Fruit fly (Drosophila melanogaster): ENCODE measurements around the gene Capr.

Gene Capr

DNA sequence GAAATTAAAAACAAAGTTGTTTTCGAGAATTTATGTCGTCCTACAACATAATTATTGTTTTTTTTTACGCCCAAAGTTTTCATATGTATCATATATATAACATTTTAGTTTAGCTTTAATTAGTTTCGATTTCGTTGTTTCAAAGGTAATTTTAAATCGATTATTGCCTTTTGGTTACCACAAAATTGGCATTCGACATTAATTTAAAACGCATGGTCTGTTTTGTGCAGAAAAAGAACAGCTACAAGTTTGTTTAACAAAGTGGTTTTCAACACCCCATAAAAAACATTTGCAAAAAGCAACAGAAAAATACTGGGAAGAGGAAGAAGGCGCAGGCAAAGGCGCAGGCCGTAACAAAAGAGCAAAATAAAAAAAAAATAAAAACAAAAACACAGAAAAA lies 34.6 kb downstream of the Capr start:
- TF ChIP-seq CTCF (optimal IDR thresholded peaks at IDR 0.05) = no peak
- TF ChIP-seq CG8478 (optimal IDR thresholded peaks at IDR 0.05) = no peak

dm6 chr3L:18638043-18638442 lies 35.1 kb downstream of the Capr start:
- TF ChIP-seq CTCF (optimal IDR thresholded peaks at IDR 0.05) (no peak), CG8478 (optimal IDR thresholded peaks at IDR 0.05) (no peak)

DNA sequence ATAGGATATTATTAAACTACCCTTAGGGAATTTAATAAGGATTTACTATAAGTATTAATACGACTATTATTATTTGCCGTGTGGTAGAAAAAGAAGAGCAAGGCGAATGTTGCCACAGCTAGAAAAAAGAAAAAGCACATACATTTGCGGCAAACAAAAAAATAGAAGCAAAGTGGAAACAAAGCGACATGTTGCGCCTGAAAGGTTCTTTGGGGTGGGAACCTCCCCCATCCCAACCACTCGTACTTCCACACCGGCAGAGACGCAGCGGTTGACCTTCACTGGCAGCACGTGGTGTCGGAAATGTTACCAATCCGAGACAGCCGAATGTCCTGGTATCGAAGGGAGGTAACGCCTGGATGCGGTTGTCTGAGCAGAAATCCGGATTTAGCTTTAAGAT lies 35.8 kb downstream of the Capr start:
- TF ChIP-seq CG8478 (optimal IDR thresholded peaks at IDR 0.05) (no peak), CTCF (optimal IDR thresholded peaks at IDR 0.05) (no peak)

DNA sequence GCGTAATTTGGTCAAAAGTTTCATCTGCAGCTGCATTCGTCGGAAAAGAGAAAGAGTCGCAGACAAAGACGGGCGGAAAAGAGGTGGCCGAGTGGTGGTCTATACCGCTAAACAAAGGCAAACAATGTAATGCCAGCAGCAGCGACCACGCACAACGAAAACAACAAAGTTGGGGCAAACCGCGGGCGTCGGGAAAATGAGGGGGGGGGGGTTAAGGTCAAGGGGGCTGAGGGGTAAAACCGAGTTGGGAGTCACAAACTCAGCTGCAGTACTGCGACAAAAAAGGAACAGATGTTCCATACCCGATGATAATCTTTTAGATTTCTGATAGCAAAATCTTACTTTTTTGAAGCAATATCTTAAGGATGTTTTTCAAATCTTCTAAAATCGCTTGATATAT lies 36.3 kb downstream of the Capr start:
- no peak for TF ChIP-seq CG8478 (optimal IDR thresholded peaks at IDR 0.05)
- no peak for TF ChIP-seq CTCF (optimal IDR thresholded peaks at IDR 0.05)

DNA sequence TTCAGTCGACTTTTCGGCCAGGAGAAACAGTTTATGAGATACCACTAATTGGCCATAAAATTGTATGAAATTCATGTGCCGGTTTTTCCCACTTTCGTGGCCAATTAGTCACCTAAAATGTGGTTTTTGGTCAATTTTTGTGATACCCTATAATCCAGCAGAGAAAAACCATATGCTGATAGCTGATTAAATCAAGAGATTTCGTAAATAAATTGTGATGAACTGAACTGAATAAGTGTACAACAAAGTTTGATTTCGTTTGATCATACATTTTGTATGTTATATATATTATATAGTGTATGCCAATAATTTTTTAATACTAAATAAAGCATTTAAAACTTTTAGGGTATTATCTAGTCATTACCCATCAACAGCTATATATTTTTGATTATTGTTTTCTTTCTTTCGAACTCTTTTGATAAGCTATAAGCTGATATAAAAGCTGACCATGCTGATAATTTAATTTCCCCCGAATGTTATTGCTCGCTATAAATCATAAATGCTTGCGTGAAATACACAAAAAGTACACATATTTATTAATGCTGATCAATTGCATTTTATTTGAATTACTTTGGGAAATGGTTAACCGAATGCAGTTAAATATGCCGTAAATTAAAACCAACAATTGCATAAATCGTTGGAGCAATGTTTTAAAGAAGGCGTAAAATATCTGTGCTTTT lies 38.2 kb downstream of the Capr start:
- TF ChIP-seq CG8478 (optimal IDR thresholded peaks at IDR 0.05) (no peak), CTCF (optimal IDR thresholded peaks at IDR 0.05) (no peak)

- no peak for TF ChIP-seq CG8478 (optimal IDR thresholded peaks at IDR 0.05)
- no peak for TF ChIP-seq CTCF (optimal IDR thresholded peaks at IDR 0.05)
These were observed 40.0 kb downstream of the Capr start for dm6 chr3L:18633084-18633483.

DNA sequence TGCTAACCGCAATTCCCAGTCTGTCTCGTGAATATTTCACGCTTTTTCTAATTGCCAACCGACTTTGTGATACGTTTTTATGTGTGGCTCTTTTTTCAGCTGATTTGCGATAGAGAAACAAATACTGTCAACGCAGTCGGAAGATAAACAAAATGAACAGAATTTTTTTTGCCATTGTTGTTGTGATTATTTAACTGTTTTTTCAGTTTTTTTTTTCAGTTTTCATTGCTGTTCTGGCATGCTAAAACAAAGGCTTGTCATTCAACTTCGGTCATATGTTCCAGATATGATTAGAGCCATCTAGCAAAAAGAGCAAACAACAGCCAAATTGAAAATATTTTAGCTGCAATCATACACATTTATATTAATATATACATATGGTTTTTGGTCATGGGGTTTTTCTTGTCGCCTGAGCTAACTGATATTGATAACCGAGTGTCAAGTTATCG lies 40.9 kb downstream of the Capr start:
- no peak for TF ChIP-seq CTCF (optimal IDR thresholded peaks at IDR 0.05)
- no peak for TF ChIP-seq CG8478 (optimal IDR thresholded peaks at IDR 0.05)

DNA sequence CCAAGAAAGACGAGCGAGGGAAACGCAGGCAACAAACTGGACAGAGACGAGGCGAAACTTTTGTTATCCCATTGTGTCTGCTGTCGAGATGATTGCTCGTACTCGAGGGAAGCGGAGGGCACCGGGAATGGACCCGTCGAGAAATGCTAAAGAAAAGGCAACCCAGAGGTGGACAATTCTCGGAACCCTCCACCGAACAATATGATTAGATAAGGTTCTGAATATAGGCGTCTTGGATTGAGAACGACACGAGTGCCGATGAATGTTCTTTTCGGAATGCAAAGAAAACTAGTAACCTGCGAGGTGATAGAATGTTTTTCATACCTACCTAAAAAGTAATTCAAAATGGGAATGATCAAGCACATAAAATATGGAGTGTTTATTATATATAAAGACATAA lies 43.2 kb downstream of the Capr start:
- no peak for TF ChIP-seq CTCF (optimal IDR thresholded peaks at IDR 0.05)
- no peak for TF ChIP-seq CG8478 (optimal IDR thresholded peaks at IDR 0.05)

dm6 chr3L:18628458-18628857 lies 44.7 kb downstream of the Capr start:
- TF ChIP-seq CTCF (optimal IDR thresholded peaks at IDR 0.05) (no peak), CG8478 (optimal IDR thresholded peaks at IDR 0.05) (no peak)

DNA sequence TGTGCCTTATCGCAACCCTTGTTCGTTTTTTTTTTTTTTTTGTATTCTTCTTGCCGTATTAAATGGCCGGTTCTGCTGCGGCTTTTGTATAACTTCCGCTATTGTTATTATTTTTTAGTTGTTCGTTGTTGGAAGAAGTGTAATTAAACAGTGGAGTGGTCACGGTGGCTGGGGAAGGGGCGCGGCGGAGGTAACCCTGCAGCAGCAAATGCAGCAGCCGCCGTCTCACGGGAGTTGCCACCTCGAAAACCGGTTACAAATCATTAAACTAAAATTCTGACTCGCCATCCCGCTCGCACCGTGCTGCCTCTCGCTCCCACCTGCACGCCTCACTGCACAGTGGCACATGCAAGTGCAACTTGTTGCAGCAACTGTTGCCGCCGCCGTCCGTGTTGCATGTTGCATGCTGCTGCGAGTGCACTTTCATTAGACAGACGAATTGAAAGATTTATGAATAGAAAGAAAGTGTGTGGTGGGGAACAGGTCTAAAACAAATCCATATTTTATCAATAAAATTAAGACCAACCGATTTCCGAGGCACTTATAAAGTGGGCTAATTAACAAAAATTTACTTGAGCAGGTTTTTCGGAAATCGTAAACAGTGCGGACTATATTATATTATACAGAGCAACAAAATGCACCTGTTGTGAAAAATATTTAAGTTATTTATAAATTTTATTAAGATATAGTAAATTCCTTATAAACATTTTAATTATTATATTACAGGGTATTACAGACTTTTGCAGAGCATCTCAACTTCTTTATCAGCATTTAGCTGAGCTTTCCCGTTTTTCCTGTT lies 45.3 kb downstream of the Capr start:
- TF ChIP-seq CG8478 (optimal IDR thresholded peaks at IDR 0.05) (no peak), CTCF (optimal IDR thresholded peaks at IDR 0.05) (no peak)

DNA sequence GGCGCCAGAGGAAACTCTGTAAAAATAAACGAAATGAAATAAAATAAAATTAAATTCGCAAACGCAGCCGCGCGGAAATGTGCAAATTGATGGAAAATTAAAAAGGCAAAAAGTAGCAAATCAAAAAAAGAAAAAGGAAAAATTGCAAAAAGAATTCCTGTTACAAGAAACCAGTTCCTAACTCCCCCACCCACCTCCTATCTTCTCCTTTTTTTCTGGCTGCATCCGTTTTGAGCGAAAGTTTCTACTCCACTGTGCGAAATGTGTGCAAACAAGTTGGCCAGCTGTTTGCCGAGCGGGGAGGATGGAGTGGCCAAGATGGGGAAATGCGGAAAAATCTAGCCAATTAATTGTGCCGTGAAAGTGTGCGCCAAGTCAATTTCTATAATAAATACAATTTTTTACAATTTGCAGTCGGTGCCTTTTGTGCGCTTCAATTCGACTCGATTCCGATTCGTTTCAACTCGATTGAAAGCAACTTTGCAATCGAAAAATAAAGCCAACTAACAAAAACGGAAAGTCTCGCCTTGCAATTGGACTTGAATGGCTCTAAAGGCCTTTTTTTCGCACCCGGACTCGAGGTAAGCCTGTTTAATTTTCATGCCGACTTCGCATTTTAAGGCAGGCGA lies 46.6 kb downstream of the Capr start:
- no peak for TF ChIP-seq CTCF (optimal IDR thresholded peaks at IDR 0.05)
- TF ChIP-seq CG8478 (optimal IDR thresholded peaks at IDR 0.05) = no peak

dm6 chr3L:18625786-18626185 lies 47.3 kb downstream of the Capr start, which contains the start of gene MYPT-75D:
MYPT-75D (plus strand) TSS chr3L:18625959.
- TF ChIP-seq CG8478 (optimal IDR thresholded peaks at IDR 0.05) (no peak), CTCF (optimal IDR thresholded peaks at IDR 0.05) (no peak)

DNA sequence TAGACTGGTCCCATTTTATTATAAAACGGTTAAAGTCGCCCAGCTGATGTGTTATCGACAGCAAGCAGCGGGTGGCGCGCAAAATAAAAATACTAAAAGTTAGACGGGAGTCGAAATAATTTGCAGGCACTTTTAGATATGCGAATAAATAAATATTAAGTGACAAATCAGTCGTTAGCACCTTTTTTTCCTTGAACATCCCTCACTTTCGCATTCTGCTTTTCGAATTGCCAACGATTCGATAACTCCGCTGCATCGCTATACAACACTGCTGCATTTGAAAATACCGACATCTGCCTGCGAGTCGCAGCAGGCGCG lies 50.7 kb downstream of the Capr start, which contains the start of gene bora:
bora (plus strand) TSS at position 271 of the 318 bp plus-strand sequence.
- TF ChIP-seq CG8478 (optimal IDR thresholded peaks at IDR 0.05) (no peak), CTCF (optimal IDR thresholded peaks at IDR 0.05) (no peak)

DNA sequence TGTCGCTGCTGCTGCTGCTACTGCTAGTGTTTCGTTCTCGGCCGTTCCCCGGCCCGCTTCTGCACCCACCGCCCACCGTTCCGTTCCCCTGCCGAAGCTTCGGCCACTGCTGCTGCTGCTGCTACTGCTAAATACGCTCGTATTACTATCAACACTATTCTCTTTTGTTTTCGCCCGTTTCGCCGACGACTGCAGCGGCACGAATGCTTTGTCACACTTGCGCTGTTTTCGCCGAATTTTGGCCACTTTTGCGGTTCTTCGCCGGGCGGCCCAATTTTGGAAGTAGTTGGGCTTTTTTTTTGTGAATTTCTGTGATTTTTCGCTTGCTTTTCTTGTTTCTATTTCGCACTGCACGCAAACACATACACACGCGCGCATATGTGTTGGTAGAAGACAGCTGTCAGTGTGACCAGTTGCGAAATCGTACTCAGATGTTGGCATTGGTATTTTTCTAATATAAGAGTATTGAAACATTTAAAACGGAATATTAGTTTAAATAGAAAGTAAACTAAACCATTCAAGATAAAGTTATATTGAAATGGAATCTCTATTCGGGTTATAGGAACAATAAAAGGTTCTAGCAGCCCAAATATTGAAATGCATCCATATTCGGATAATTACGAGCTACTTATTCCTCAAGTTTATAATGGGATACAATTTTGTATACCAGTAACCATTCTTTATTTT lies 51.2 kb downstream of the Capr start, which contains the start of gene not:
not (minus strand) TSS at position 395 of the 687 bp plus-strand sequence.
- TF ChIP-seq CTCF (optimal IDR thresholded peaks at IDR 0.05) (no peak), CG8478 (optimal IDR thresholded peaks at IDR 0.05) (no peak)
